Worm (Caenorhabditis elegans) whole organism, L2 larva: ENCODE results near the gene C09E7.11.

Source experiments
- C34F6.9 ChIP-seq: fragments of 150-350 bp; optimal IDR thresholded peaks from 2 replicates; lab custom pipeline; 2014; ENCODE audit warnings: missing biosample characterization, missing genetic modification characterization
- F13H6.1 ChIP-seq: sonication (generic microtip); optimal IDR thresholded peaks from 2 replicates; lab custom pipeline; 2016; ENCODE audit warnings: missing genetic modification characterization, missing compliant biosample characterization
- R02D3.7 ChIP-seq: fragments of 150-350 bp; optimal IDR thresholded peaks from 2 replicates; lab custom pipeline; 2014; ENCODE audit warnings: missing biosample characterization, missing genetic modification characterization
- Y55F3AM.14 ChIP-seq: fragments of 200-800 bp; sonication (Bioruptor generic); optimal IDR thresholded peaks from 2 replicates; lab custom pipeline; 2018; ENCODE audit warnings: mild to moderate bottlenecking, missing genetic modification characterization, missing compliant biosample characterization
- ZK546.5 ChIP-seq: sonication (generic microtip); optimal IDR thresholded peaks from 2 replicates; lab custom pipeline; 2017; ENCODE audit warnings: missing biosample characterization, missing genetic modification characterization
- alr-1 ChIP-seq: fragments of 150-350 bp; optimal IDR thresholded peaks from 2 replicates; lab custom pipeline; 2014; ENCODE audit warnings: missing biosample characterization, missing genetic modification characterization
- aly-2 ChIP-seq: fragments of 150-350 bp; optimal IDR thresholded peaks from 2 replicates; lab custom pipeline; 2014; ENCODE audit warnings: missing biosample characterization, missing genetic modification characterization
- ama-1 ChIP-seq: fragments of 150-350 bp; optimal IDR thresholded peaks from 2 replicates; lab custom pipeline; 2018; ENCODE audit warnings: inconsistent platforms
- blmp-1 ChIP-seq: sonication (generic microtip); optimal IDR thresholded peaks from 2 replicates; lab custom pipeline; 2017; ENCODE audit warnings: missing genetic modification characterization, mild to moderate bottlenecking, missing compliant biosample characterization, antibody characterized with exemption, moderate library complexity; ENCODE audit not compliant: insufficient read depth
- ceh-16 ChIP-seq: fragments of 150-350 bp; optimal IDR thresholded peaks from 2 replicates; lab custom pipeline; 2014; ENCODE audit warnings: missing biosample characterization, missing genetic modification characterization
- ceh-82 ChIP-seq: fragments of 150-350 bp; optimal IDR thresholded peaks from 2 replicates; lab custom pipeline; 2014; ENCODE audit warnings: missing biosample characterization, missing genetic modification characterization
- crh-2 ChIP-seq: sonication (generic microtip); optimal IDR thresholded peaks from 2 replicates; lab custom pipeline; 2017; ENCODE audit warnings: missing biosample characterization, missing genetic modification characterization
- dmd-4 ChIP-seq: sonication (generic microtip); optimal IDR thresholded peaks from 2 replicates; lab custom pipeline; 2017; ENCODE audit warnings: missing biosample characterization, missing genetic modification characterization
- egl-27 ChIP-seq: sonication (generic microtip); optimal IDR thresholded peaks from 3 replicates; lab custom pipeline; 2017; ENCODE audit warnings: missing biosample characterization, missing genetic modification reagents, missing genetic modification characterization
- elt-1 ChIP-seq: fragments of 150-350 bp; optimal IDR thresholded peaks from 2 replicates; lab custom pipeline; 2014; ENCODE audit warnings: missing biosample characterization, missing genetic modification characterization
- elt-3 ChIP-seq: sonication (generic microtip); optimal IDR thresholded peaks from 2 replicates; lab custom pipeline; 2017; ENCODE audit warnings: missing biosample characterization, missing genetic modification characterization
- fos-1 ChIP-seq: fragments of 150-350 bp; optimal IDR thresholded peaks from 2 replicates; lab custom pipeline; 2014; ENCODE audit warnings: missing biosample characterization, missing genetic modification characterization
- gmeb-1 ChIP-seq: fragments of 150-350 bp; optimal IDR thresholded peaks from 2 replicates; lab custom pipeline; 2014; ENCODE audit warnings: missing biosample characterization, missing genetic modification characterization
- lin-11 ChIP-seq: fragments of 150-350 bp; sonication (generic microtip); optimal IDR thresholded peaks from 2 replicates; lab custom pipeline; 2014; ENCODE audit warnings: missing biosample characterization, missing genetic modification characterization, inconsistent platforms, mixed read lengths
- lin-13 ChIP-seq: fragments of 150-350 bp; optimal IDR thresholded peaks from 2 replicates; lab custom pipeline; 2014; ENCODE audit warnings: missing biosample characterization, missing genetic modification reagents, missing genetic modification characterization
- lin-39 ChIP-seq: fragments of 150-350 bp; optimal IDR thresholded peaks from 2 replicates; lab custom pipeline; 2014; ENCODE audit warnings: missing biosample characterization, missing genetic modification reagents, missing genetic modification characterization
- lsy-2 ChIP-seq, 2 experiments: fragments of 150-350 bp in 1 of 2; sonication (generic microtip) in 1 of 2; optimal IDR thresholded peaks; 2 replicates each; lab custom pipeline; 2014 to 2017; ENCODE audit warnings: missing biosample characterization in 2 of 2, missing genetic modification characterization in 2 of 2
- mab-5 ChIP-seq: fragments of 150-350 bp; optimal IDR thresholded peaks from 2 replicates; lab custom pipeline; 2014; ENCODE audit warnings: missing biosample characterization, missing genetic modification characterization
- mbf-1 ChIP-seq: sonication (generic microtip); optimal IDR thresholded peaks from 2 replicates; lab custom pipeline; 2017; ENCODE audit warnings: missing biosample characterization, missing genetic modification characterization
- mdl-1 ChIP-seq, 2 experiments: fragments of 150-350 bp in 1 of 2; sonication (generic microtip) in 1 of 2; optimal IDR thresholded peaks; 2 replicates each; lab custom pipeline; 2017; ENCODE audit warnings: missing biosample characterization in 2 of 2, missing genetic modification characterization in 2 of 2
- nhr-10 ChIP-seq: sonication (generic microtip); optimal IDR thresholded peaks from 2 replicates; lab custom pipeline; 2017; ENCODE audit warnings: missing biosample characterization, missing genetic modification characterization
- nhr-11 ChIP-seq: fragments of 150-350 bp; optimal IDR thresholded peaks from 2 replicates; lab custom pipeline; 2014; ENCODE audit warnings: missing biosample characterization, missing genetic modification characterization
- nhr-12 ChIP-seq: fragments of 150-350 bp; optimal IDR thresholded peaks from 2 replicates; lab custom pipeline; 2014; ENCODE audit warnings: missing biosample characterization, missing genetic modification characterization
- nhr-129 ChIP-seq: fragments of 150-350 bp; optimal IDR thresholded peaks from 2 replicates; lab custom pipeline; 2014; ENCODE audit warnings: missing biosample characterization, missing genetic modification characterization
- nhr-21 ChIP-seq: fragments of 150-350 bp; optimal IDR thresholded peaks from 2 replicates; lab custom pipeline; 2014; ENCODE audit warnings: missing biosample characterization, missing genetic modification characterization
- nhr-23 ChIP-seq: fragments of 150-350 bp; optimal IDR thresholded peaks from 2 replicates; lab custom pipeline; 2014; ENCODE audit warnings: missing biosample characterization, missing genetic modification reagents, missing genetic modification characterization
- nhr-237 ChIP-seq: fragments of 150-350 bp; optimal IDR thresholded peaks from 2 replicates; lab custom pipeline; 2014; ENCODE audit warnings: missing biosample characterization, missing genetic modification characterization
- nhr-25 ChIP-seq: fragments of 150-350 bp; sonication (generic microtip); optimal IDR thresholded peaks from 3 replicates; lab custom pipeline; 2014; ENCODE audit warnings: missing biosample characterization, missing genetic modification characterization
- nhr-6 ChIP-seq: fragments of 150-350 bp; optimal IDR thresholded peaks from 2 replicates; lab custom pipeline; 2014; ENCODE audit warnings: missing biosample characterization, missing genetic modification characterization
- nhr-77 ChIP-seq: fragments of 150-350 bp; optimal IDR thresholded peaks from 2 replicates; lab custom pipeline; 2014; ENCODE audit warnings: missing biosample characterization, missing genetic modification characterization
- peb-1 ChIP-seq: fragments of 150-350 bp; optimal IDR thresholded peaks from 2 replicates; lab custom pipeline; 2014; ENCODE audit warnings: missing biosample characterization, missing genetic modification characterization
- sem-4 ChIP-seq: fragments of 150-350 bp; optimal IDR thresholded peaks from 2 replicates; lab custom pipeline; 2014; ENCODE audit warnings: missing biosample characterization, missing genetic modification reagents, missing genetic modification characterization
- skn-1 ChIP-seq: sonication (generic microtip); optimal IDR thresholded peaks from 2 replicates; lab custom pipeline; 2017; ENCODE audit warnings: missing biosample characterization, missing genetic modification characterization
- sma-3 ChIP-seq: sonication (generic microtip); optimal IDR thresholded peaks from 2 replicates; lab custom pipeline; 2016; ENCODE audit warnings: missing genetic modification reagents, missing genetic modification characterization, missing compliant biosample characterization
- sma-9 ChIP-seq, 2 experiments: fragments of 150-350 bp in 1 of 2; sonication (generic microtip) in 1 of 2; optimal IDR thresholded peaks; 2 replicates each; lab custom pipeline; 2014 to 2016; ENCODE audit warnings: missing genetic modification characterization in 2 of 2, mild to moderate bottlenecking in 1 of 2, missing biosample characterization in 1 of 2, missing compliant biosample characterization in 1 of 2, missing genetic modification reagents in 1 of 2, moderate library complexity in 1 of 2
- snpc-4 ChIP-seq: fragments of 150-350 bp; optimal IDR thresholded peaks from 2 replicates; lab custom pipeline; 2014; ENCODE audit warnings: missing biosample characterization, missing genetic modification characterization
- unc-39 ChIP-seq: fragments of 150-350 bp; optimal IDR thresholded peaks from 2 replicates; lab custom pipeline; 2014; ENCODE audit warnings: missing biosample characterization, missing genetic modification characterization
- unc-55 ChIP-seq: fragments of 150-350 bp; sonication (generic microtip); optimal IDR thresholded peaks from 3 replicates; lab custom pipeline; 2014; ENCODE audit warnings: missing biosample characterization, missing genetic modification reagents, missing genetic modification characterization
- unc-62 ChIP-seq: fragments of 150-350 bp; optimal IDR thresholded peaks from 2 replicates; lab custom pipeline; 2014; ENCODE audit warnings: missing biosample characterization, missing genetic modification reagents, missing genetic modification characterization
- zag-1 ChIP-seq: fragments of 150-350 bp; optimal IDR thresholded peaks from 2 replicates; lab custom pipeline; 2014; ENCODE audit warnings: missing biosample characterization, missing genetic modification characterization
- ztf-1 ChIP-seq: fragments of 200-800 bp; sonication (Bioruptor generic); conservative IDR thresholded peaks from 2 replicates; pipeline ENCODE4 v1.3.6; 2022; ENCODE audit warnings: missing genetic modification characterization, missing compliant biosample characterization
- ztf-11 ChIP-seq: sonication (generic microtip); optimal IDR thresholded peaks from 2 replicates; lab custom pipeline; 2017; ENCODE audit warnings: missing biosample characterization, missing genetic modification characterization
- ztf-4 ChIP-seq: fragments of 150-350 bp; optimal IDR thresholded peaks from 2 replicates; lab custom pipeline; 2014; ENCODE audit warnings: missing biosample characterization, missing genetic modification characterization

C09E7.11 gene

ce11 chrIII:6531099-6531498 lies at the start of gene C09E7.11:
C09E7.11 (plus strand) TSS chrIII:6531399.
- no peak for TF ChIP-seq alr-1 (tag; lab: Kevin White, UChicago)

ce11 chrIII:6482918-6483317 lies 48.3 kb upstream of the C09E7.11 start, which contains the start of gene chtb-2:
chtb-2 (plus strand) TSS chrIII:6483218.
- TF ChIP-seq elt-3 (tag; lab: Kevin White, UChicago) (no peak), mdl-1 (tag; optimal IDR thresholded peaks at IDR 0.05; lab: Kevin White, UChicago) (no peak), ZK546.5 (no peak), sma-3 (GFP tag; lab: Kevin White, UChicago) (no peak), nhr-10 (tag; lab: Kevin White, UChicago) (no peak), ztf-4 (tag; lab: Kevin White, UChicago) (no peak), dmd-4 (tag; lab: Kevin White, UChicago) (no peak)
- TF ChIP-seq, all 48 proteins: peak for 0

- TF ChIP-seq ZK546.5 (no peak), lin-39 (no peak), nhr-6 (no peak), unc-39 (tag; lab: Kevin White, UChicago) (no peak), ztf-11 (tag; lab: Kevin White, UChicago) (no peak), unc-55 (GFP tag; lab: Kevin White, UChicago) (peak; percentile 78), mdl-1 (tag; optimal IDR thresholded peaks at IDR 0.05; lab: Kevin White, UChicago) (no peak), ceh-82 (tag; lab: Kevin White, UChicago) (no peak), nhr-21 (no peak), elt-1 (tag; lab: Kevin White, UChicago) (no peak), peb-1 (tag; lab: Kevin White, UChicago) (no peak), nhr-10 (tag; lab: Kevin White, UChicago) (no peak), nhr-11 (tag; lab: Kevin White, UChicago) (no peak), sem-4 (no peak), Y55F3AM.14 (GFP tag; lab: Kevin White, UChicago) (no peak), crh-2 (tag; lab: Kevin White, UChicago) (peak; percentile 25), zag-1 (tag; lab: Kevin White, UChicago) (no peak), blmp-1 (tag; lab: Kevin White, UChicago) (no peak), F13H6.1 (no peak), lin-13 (GFP tag; lab: Kevin White, UChicago) (no peak), nhr-237 (tag; lab: Kevin White, UChicago) (no peak), ceh-16 (no peak), dmd-4 (tag; lab: Kevin White, UChicago) (no peak), R02D3.7 (tag; lab: Kevin White, UChicago) (no peak), ztf-4 (tag; lab: Kevin White, UChicago) (no peak), egl-27 (tag; lab: Kevin White, UChicago) (no peak), sma-3 (GFP tag; lab: Kevin White, UChicago) (no peak), nhr-77 (no peak), lin-11 (tag; lab: Kevin White, UChicago) (no peak), nhr-25 (tag; lab: Kevin White, UChicago) (no peak), mbf-1 (tag; lab: Kevin White, UChicago) (no peak), nhr-23 (tag; lab: Kevin White, UChicago) (no peak), aly-2 (tag; lab: Kevin White, UChicago) (no peak), nhr-129 (no peak), elt-3 (tag; lab: Kevin White, UChicago) (no peak), fos-1 (tag; lab: Kevin White, UChicago) (no peak), nhr-12 (tag; lab: Kevin White, UChicago) (no peak), C34F6.9 (peak; percentile 71), mab-5 (tag; lab: Kevin White, UChicago) (no peak), unc-62 (GFP tag; lab: Kevin White, UChicago) (no peak), snpc-4 (tag; lab: Kevin White, UChicago) (peak; percentile 11), skn-1 (tag; lab: Kevin White, UChicago) (peak; percentile 98), ama-1 (lab: Kevin White, UChicago) (no peak), ztf-1 (no peak), alr-1 (tag; lab: Kevin White, UChicago) (no peak), sma-9 (GFP tag; optimal IDR thresholded peaks at IDR 0.05; lab: Kevin White, UChicago) (peak; percentile 44), sma-9 (tag; optimal IDR thresholded peaks at IDR 0.05; lab: Kevin White, UChicago) (no peak), gmeb-1 (tag; lab: Kevin White, UChicago) (no peak), lsy-2 (tag; optimal IDR thresholded peaks at IDR 0.05; lab: Kevin White, UChicago) (peak; percentile 71 to 75)
Observed at ce11 chrIII:6488916-6489315, 42.3 kb upstream of the C09E7.11 start.
